Worm (Caenorhabditis elegans) whole organism, midembryonic: ENCODE measurements around the gene C34H4.5.

Experiments
- T22C8.4 ChIP-seq: fragments of 200-800 bp; sonication (Bioruptor generic); IDR thresholded peaks from 2 replicates; pipeline ENCODE4 v1.3.6; 2022; ENCODE audit warnings: missing genetic modification characterization, missing compliant biosample characterization
- cog-1 ChIP-seq: sonication (generic microtip); optimal IDR thresholded peaks from 2 replicates; lab custom pipeline; 2016; ENCODE audit warnings: missing genetic modification characterization, missing compliant biosample characterization
- flt-1 ChIP-seq: fragments of 200-800 bp; sonication (Bioruptor generic); IDR thresholded peaks from 2 replicates; pipeline ENCODE4 v1.3.6; 2022; ENCODE audit warnings: missing genetic modification characterization, missing compliant biosample characterization
- klf-2 ChIP-seq: fragments of 200-800 bp; sonication (Bioruptor generic); conservative IDR thresholded peaks from 2 replicates; pipeline ENCODE4 v1.3.6; 2022; ENCODE audit warnings: missing genetic modification reagents, missing genetic modification characterization, missing compliant biosample characterization
- med-1 ChIP-seq: sonication (generic microtip); optimal IDR thresholded peaks from 2 replicates; lab custom pipeline; 2017; ENCODE audit warnings: missing genetic modification characterization, mild to moderate bottlenecking, missing compliant biosample characterization, antibody characterized with exemption, missing genetic modification reagents; ENCODE audit not compliant: insufficient read depth
- ref-1 ChIP-seq: fragments of 200-800 bp; sonication (Bioruptor generic); conservative IDR thresholded peaks from 2 replicates; pipeline ENCODE4 v1.3.6; 2022; ENCODE audit warnings: missing genetic modification reagents, missing genetic modification characterization, missing compliant biosample characterization
- tab-1 ChIP-seq: fragments of 200-800 bp; sonication (Bioruptor generic); IDR thresholded peaks from 2 replicates; pipeline ENCODE4 v1.3.6; 2022; ENCODE audit warnings: missing genetic modification characterization, missing compliant biosample characterization
- ztf-23 ChIP-seq: fragments of 200-800 bp; sonication (Bioruptor generic); IDR thresholded peaks from 2 replicates; pipeline ENCODE4 v1.3.6; 2022; ENCODE audit warnings: missing genetic modification reagents, missing genetic modification characterization, missing compliant biosample characterization
- ztf-29 ChIP-seq: fragments of 200-800 bp; sonication (Bioruptor generic); IDR thresholded peaks from 2 replicates; pipeline ENCODE4 v1.3.6; 2022; ENCODE audit warnings: missing genetic modification reagents, missing genetic modification characterization, missing compliant biosample characterization

DNA sequence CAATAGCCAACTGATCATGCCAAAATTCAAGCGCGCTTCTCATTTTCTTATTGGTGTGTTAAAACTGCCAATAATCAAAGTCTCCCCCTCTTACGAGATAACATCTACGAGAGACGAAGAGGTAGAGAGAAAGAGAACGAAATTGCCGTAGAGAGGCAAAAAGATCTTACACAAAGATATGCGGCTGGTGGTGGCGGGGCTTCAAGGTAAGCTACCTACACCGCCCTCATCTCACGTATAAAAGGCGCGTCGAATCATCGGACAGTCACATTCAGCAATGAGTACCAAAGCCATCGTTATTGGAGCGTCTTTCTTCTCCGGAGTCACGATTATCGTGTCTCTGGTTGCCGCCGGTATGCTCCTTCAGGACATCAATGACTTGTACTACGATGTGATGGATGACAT lies 1.6 kb downstream of the C34H4.5 start, which contains the start of gene col-107:
- no peak for TF ChIP-seq T22C8.4 (GFP tag; lab: Robert Waterston, UW)
- TF ChIP-seq ztf-29 (GFP tag; lab: Robert Waterston, UW): no peak
- no peak for TF ChIP-seq ztf-23 (GFP tag; lab: Robert Waterston, UW)
- TF ChIP-seq cog-1: no peak
- no peak for TF ChIP-seq med-1
- TF ChIP-seq tab-1 (GFP tag; lab: Robert Waterston, UW): no peak
- TF ChIP-seq flt-1 (GFP tag; lab: Robert Waterston, UW): no peak
- TF ChIP-seq klf-2 (GFP tag; lab: Robert Waterston, UW): no peak
- TF ChIP-seq ref-1 (GFP tag; lab: Robert Waterston, UW): no peak
